Worm (Caenorhabditis elegans) whole organism, L4/young adult: Measurements from ENCODE around the gene srlf-20.
"Not testable (repeated sequence)": the region's sequence is repeated elsewhere in the genome, so short reads cannot be mapped to it uniquely, and the experiment has no call there.

Experiments
- W03F9.2 ChIP-seq: fragments of 150-350 bp; optimal IDR thresholded peaks from 2 replicates; lab custom pipeline; 2014; ENCODE audit warnings: missing biosample characterization, missing genetic modification characterization
- dao-5 ChIP-seq: sonication (generic microtip); optimal IDR thresholded peaks from 2 replicates; lab custom pipeline; 2016; ENCODE audit warnings: missing genotype, missing genetic modification characterization, moderate library complexity, missing compliant biosample characterization
- him-1 ChIP-seq: sonication (generic microtip); optimal IDR thresholded peaks from 2 replicates; lab custom pipeline; 2016; ENCODE audit warnings: missing genotype, missing genetic modification reagents, missing genetic modification characterization, missing compliant biosample characterization

DNA sequence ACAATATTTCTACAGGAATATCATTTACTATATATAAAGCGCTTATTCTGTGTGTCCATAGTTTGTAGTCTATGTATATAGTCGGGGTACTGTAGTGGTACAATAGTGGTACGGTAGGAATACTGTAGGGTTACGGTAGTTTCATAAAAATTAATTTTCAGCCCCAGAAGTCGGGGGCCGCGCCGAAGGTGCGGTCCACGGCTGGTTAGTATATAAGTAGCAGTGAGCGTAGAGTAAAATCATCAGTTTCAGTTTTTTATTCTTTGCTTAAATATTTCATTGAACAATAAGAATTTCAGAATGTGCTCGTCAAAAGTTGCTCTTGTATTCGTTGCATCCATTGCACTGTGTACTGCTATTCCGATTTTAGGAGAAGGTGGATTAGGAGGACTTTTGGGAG is 2.9 kb upstream of the srlf-20 start, which contains the start of gene srlf-22:
- not testable (repeated sequence) for TF ChIP-seq dao-5, him-1, W03F9.2 (tag; lab: Kevin White, UChicago)
